Worm (Caenorhabditis elegans) whole organism, midembryonic: ENCODE results near the gene F49C12.5.
A peak's percentile ranks its signal among the peaks of the same experiment; 100 is the strongest.
"Not testable (repeated sequence)": the region's sequence is repeated elsewhere in the genome, so short reads cannot be mapped to it uniquely, and the experiment has no call there.

ENCODE experiments used
- T22C8.4 ChIP-seq: fragments of 200-800 bp; sonication (Bioruptor generic); IDR thresholded peaks from 2 replicates; pipeline ENCODE4 v1.3.6; 2022; ENCODE audit warnings: missing genetic modification characterization, missing compliant biosample characterization
- cog-1 ChIP-seq: sonication (generic microtip); optimal IDR thresholded peaks from 2 replicates; lab custom pipeline; 2016; ENCODE audit warnings: missing genetic modification characterization, missing compliant biosample characterization
- flt-1 ChIP-seq: fragments of 200-800 bp; sonication (Bioruptor generic); IDR thresholded peaks from 2 replicates; pipeline ENCODE4 v1.3.6; 2022; ENCODE audit warnings: missing genetic modification characterization, missing compliant biosample characterization
- klf-2 ChIP-seq: fragments of 200-800 bp; sonication (Bioruptor generic); conservative IDR thresholded peaks from 2 replicates; pipeline ENCODE4 v1.3.6; 2022; ENCODE audit warnings: missing genetic modification reagents, missing genetic modification characterization, missing compliant biosample characterization
- med-1 ChIP-seq: sonication (generic microtip); optimal IDR thresholded peaks from 2 replicates; lab custom pipeline; 2017; ENCODE audit warnings: missing genetic modification characterization, mild to moderate bottlenecking, missing compliant biosample characterization, antibody characterized with exemption, missing genetic modification reagents; ENCODE audit not compliant: insufficient read depth
- ref-1 ChIP-seq: fragments of 200-800 bp; sonication (Bioruptor generic); conservative IDR thresholded peaks from 2 replicates; pipeline ENCODE4 v1.3.6; 2022; ENCODE audit warnings: missing genetic modification reagents, missing genetic modification characterization, missing compliant biosample characterization
- tab-1 ChIP-seq: fragments of 200-800 bp; sonication (Bioruptor generic); IDR thresholded peaks from 2 replicates; pipeline ENCODE4 v1.3.6; 2022; ENCODE audit warnings: missing genetic modification characterization, missing compliant biosample characterization
- ztf-23 ChIP-seq: fragments of 200-800 bp; sonication (Bioruptor generic); IDR thresholded peaks from 2 replicates; pipeline ENCODE4 v1.3.6; 2022; ENCODE audit warnings: missing genetic modification reagents, missing genetic modification characterization, missing compliant biosample characterization
- ztf-29 ChIP-seq: fragments of 200-800 bp; sonication (Bioruptor generic); IDR thresholded peaks from 2 replicates; pipeline ENCODE4 v1.3.6; 2022; ENCODE audit warnings: missing genetic modification reagents, missing genetic modification characterization, missing compliant biosample characterization

F49C12.5 gene

DNA sequence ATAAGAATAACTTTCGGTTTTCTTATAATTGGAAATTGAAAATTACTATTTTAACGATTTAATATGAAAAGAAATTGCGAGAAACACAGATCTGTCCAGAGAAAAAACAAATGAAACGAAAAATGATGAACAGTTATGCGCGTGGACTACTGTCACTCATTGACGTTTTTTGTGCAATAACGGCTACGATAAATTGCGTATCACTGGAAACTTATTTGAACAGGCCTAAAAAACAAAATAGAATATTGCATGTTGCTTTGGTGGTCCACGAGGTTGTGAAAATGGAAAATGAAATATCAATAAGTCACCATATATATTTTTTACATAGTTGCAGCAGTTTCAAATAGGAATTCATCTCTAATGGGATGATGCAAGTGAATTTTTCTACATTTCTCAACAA lies 40.2 kb upstream of the F49C12.5 start:
- TF ChIP-seq med-1: no peak
- TF ChIP-seq ztf-23 (GFP tag; lab: Robert Waterston, UW): no peak
- TF ChIP-seq ref-1: no peak
- TF ChIP-seq tab-1: no peak
- no peak for TF ChIP-seq T22C8.4 (GFP tag; lab: Robert Waterston, UW)
- no peak for TF ChIP-seq cog-1 (tag; lab: Kevin White, UChicago)
- TF ChIP-seq klf-2 (GFP tag; lab: Robert Waterston, UW): no peak
- TF ChIP-seq flt-1 (GFP tag; lab: Robert Waterston, UW): no peak
- no peak for TF ChIP-seq ztf-29

DNA sequence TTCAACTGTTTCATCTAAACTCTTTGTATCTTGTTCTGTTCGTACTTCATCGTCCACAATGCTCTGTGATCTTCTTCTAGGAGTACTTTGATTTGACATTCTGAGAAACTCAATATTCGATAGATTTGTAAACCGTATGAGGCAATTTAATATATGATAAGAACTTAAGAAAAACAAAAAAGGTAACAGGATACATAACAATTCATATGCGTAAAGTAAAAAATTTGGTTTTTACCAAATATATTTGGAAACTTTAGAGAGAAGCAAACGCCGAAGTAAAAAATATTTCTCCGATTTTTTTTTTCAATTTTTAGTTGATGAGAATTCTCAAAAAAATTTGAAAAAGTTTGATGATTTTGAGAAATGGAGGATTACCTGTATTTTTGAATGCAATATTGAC lies 38.3 kb upstream of the F49C12.5 start, which contains the start of gene Y11D7A.19:
Gene Y11D7A.19 (minus strand): TSS at position 101 of the 400 bp plus-strand sequence.
- TF ChIP-seq tab-1 (no peak), cog-1 (tag; lab: Kevin White, UChicago) (no peak), ztf-29 (no peak), ref-1 (no peak), T22C8.4 (GFP tag; lab: Robert Waterston, UW) (no peak), flt-1 (GFP tag; lab: Robert Waterston, UW) (no peak), ztf-23 (GFP tag; lab: Robert Waterston, UW) (no peak), klf-2 (GFP tag; lab: Robert Waterston, UW) (no peak), med-1 (no peak)

DNA sequence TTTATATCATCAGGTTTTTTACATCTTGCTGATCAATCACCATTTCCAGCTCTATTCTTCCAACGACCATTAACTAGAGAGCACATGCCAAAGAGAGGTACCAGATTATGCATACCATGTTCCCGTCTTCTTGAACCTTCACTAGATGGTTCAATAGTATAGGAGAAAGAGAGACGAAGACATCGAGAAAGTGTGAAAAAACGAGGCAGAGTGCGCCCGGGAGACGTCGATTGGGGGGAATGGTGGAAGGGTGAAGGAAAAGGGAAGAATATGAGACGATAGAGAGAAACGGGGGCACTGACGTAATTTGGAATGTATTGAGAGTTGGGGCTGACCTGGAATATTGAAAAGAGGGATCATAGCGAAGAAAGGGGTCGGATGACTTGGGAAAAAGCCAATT lies 37.1 kb upstream of the F49C12.5 start:
- TF ChIP-seq flt-1 (GFP tag; lab: Robert Waterston, UW): no peak
- TF ChIP-seq ref-1: no peak
- TF ChIP-seq klf-2 (GFP tag; lab: Robert Waterston, UW): no peak
- no peak for TF ChIP-seq ztf-29
- TF ChIP-seq cog-1 (tag; lab: Kevin White, UChicago): no peak
- no peak for TF ChIP-seq ztf-23 (GFP tag; lab: Robert Waterston, UW)
- no peak for TF ChIP-seq med-1
- TF ChIP-seq T22C8.4 (GFP tag; lab: Robert Waterston, UW): no peak
- no peak for TF ChIP-seq tab-1

DNA sequence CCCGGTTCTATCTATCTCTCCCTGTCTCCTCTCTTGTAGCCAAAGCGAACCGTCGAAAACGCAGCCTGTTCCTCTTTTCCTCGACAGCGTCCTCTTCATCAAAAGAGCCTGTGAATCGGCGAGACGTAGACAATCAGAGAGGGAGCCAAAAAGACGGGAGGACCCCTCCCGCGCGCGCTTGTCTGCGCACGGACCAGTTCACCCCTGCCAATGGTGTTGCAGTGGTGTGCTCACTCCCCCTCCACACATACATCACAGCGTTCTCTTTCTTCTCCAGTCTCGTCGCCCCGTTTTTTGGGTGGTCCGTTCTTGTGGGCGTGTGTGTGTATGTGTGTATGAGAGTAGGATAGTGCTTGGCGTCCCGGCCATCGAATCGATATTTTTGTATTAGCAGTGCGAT lies 35.8 kb upstream of the F49C12.5 start:
- TF ChIP-seq flt-1 (GFP tag; lab: Robert Waterston, UW) (peak; percentile 66; the same call in 1 of the 2 replicates), klf-2 (GFP tag; lab: Robert Waterston, UW) (no peak), tab-1 (peak; percentile 68; the same call in 1 of the 2 replicates)

DNA sequence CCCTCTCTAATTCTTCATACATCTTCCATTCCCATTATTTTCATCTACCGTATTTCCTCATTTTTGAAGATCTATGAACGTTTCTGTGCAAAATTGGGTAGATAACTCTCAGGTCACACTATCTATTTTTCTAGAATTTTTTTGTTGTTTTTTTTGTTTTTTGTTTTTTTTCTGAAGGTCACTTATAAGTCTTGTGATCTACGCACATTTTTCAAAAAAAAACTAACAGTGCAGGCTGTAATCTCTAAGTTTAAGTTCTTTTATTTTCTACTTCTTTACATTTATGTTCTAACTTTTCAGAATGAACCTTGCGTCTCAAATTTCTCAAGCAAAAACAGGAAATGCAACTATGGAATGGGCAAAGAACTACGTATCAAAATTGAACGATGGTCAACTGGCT lies 34.9 kb upstream of the F49C12.5 start, which contains the start of gene flh-3:
Gene flh-3 (plus strand): TSS at position 301 of the 400 bp plus-strand sequence.
- no peak for TF ChIP-seq med-1
- TF ChIP-seq tab-1: no peak
- no peak for TF ChIP-seq ztf-23 (GFP tag; lab: Robert Waterston, UW)
- TF ChIP-seq ref-1: no peak
- TF ChIP-seq ztf-29: no peak
- no peak for TF ChIP-seq klf-2 (GFP tag; lab: Robert Waterston, UW)
- no peak for TF ChIP-seq T22C8.4 (GFP tag; lab: Robert Waterston, UW)
- no peak for TF ChIP-seq flt-1 (GFP tag; lab: Robert Waterston, UW)
- TF ChIP-seq cog-1 (tag; lab: Kevin White, UChicago): no peak

DNA sequence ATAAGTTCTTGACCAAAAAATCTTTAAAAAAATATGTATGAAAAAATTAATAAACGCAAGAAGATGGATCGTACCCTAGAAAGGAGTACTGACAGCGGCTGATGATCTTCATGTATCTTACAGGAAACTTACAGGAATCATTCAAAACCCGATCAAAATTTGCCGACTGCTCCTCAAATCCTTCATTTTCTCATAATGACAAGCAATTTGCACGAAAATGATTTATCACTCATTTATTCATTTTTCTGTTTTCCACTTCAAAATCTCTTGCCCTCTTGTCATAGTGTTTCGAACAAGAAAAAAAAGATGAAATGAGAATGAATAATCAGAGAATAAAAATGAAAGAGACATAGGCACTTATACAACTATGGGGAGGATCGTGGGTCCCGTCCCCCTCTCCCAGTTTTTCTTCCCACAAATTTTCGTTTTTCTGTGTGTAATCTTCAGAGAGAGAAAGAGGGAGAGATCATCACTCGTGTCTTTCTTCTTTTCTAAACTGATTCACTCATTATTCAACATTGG lies 30.6 kb upstream of the F49C12.5 start, which contains the start of gene nmy-3:
Gene nmy-3 (plus strand): TSS at position 472 of the 522 bp plus-strand sequence.
- TF ChIP-seq cog-1 (tag; lab: Kevin White, UChicago) (no peak), ztf-29 (no peak), T22C8.4 (GFP tag; lab: Robert Waterston, UW) (no peak), ref-1 (no peak), tab-1 (no peak), klf-2 (GFP tag; lab: Robert Waterston, UW) (no peak), ztf-23 (GFP tag; lab: Robert Waterston, UW) (no peak), med-1 (no peak), flt-1 (GFP tag; lab: Robert Waterston, UW) (no peak)

DNA sequence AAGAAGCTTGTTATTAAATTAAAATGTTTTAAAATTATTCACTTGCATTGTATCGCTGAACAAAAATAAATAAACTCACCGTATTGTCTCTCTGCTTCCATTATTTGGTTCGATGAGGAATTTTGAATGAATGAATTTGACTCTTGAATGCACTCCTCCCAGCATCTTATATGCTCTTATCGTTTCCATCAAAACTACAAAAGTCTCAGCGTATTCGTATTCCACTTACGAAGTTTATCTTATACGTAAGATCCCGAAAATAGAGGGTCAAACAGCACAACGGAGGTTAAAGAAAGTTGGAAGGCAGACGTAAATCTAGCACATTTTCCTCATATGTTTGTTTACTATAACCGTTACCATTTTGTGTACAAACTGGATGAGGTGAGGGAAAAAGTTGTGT lies 18.4 kb upstream of the F49C12.5 start, which contains the start of gene nhr-267:
Gene nhr-267 (minus strand): TSS at position 101 of the 400 bp plus-strand sequence.
- TF ChIP-seq T22C8.4 (GFP tag; lab: Robert Waterston, UW); flt-1 (GFP tag; lab: Robert Waterston, UW); tab-1: not testable (repeated sequence)

DNA sequence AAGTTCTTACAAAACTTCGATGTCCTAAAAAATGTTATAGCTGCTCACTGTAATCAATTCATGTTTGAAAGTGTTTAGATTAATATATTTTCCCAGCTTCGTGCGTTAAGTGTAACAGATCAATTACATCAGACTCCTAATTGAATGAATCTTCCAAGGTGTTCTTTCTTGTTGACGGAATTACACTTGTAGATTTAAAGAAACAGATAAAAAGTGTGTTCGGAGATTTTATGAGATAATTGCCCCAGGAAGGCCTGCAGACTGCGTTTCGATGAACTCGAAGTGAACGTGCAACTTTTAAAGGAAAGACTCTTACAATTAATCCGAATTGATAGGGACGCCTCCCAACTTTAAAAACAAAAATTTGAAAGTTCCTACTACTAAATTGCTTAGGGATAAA lies 15.1 kb upstream of the F49C12.5 start:
- TF ChIP-seq med-1 (no peak), ref-1 (no peak), T22C8.4 (GFP tag; lab: Robert Waterston, UW) (no peak)

DNA sequence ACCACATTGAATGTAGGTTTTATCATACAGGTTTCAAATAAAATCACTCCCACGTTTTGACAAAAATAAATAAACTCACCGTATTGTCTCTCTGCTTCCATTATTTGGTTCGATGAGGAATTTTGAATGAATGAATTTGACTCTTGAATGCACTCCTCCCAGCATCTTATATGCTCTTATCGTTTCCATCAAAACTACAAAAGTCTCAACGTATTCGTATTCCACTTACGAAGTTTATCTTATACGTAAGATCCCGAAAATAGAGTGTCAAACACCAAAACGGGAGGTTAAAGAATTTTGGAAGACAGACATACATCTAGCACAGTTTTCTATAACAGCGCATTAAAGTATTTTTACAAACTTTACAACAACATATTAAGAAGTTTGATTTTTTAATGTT lies 10.9 kb upstream of the F49C12.5 start, which contains the start of gene nhr-264:
Gene nhr-264 (minus strand): TSS at position 101 of the 400 bp plus-strand sequence.
- TF ChIP-seq ztf-29; cog-1 (tag; lab: Kevin White, UChicago); ztf-23 (GFP tag; lab: Robert Waterston, UW): not testable (repeated sequence)

DNA sequence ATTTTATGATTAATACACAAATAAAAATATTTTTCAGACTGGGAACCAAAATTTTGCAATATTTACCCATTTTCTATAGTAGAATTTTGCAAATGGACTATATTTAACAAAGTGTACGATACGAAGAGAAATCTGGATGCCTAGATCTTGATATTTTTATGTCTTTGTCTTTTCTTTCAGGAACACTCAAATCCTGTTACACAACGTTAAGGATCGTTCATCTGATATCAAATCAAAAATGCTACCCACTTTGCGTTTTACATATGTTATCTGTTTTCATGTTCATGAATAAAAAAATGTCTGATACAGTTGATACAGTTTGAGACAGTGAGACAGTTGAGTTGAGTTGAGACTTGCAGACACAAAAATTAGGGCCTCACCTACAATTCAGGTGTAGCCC lies 8.4 kb upstream of the F49C12.5 start, which contains the start of gene F49C12.1:
Gene F49C12.1 (minus strand): TSS at position 70 of the 400 bp plus-strand sequence.
- TF ChIP-seq med-1: no peak
- TF ChIP-seq ztf-29: no peak
- TF ChIP-seq flt-1 (GFP tag; lab: Robert Waterston, UW): no peak
- no peak for TF ChIP-seq klf-2 (GFP tag; lab: Robert Waterston, UW)
- no peak for TF ChIP-seq T22C8.4 (GFP tag; lab: Robert Waterston, UW)
- no peak for TF ChIP-seq ref-1
- no peak for TF ChIP-seq ztf-23 (GFP tag; lab: Robert Waterston, UW)
- no peak for TF ChIP-seq cog-1 (tag; lab: Kevin White, UChicago)
- TF ChIP-seq tab-1: no peak

DNA sequence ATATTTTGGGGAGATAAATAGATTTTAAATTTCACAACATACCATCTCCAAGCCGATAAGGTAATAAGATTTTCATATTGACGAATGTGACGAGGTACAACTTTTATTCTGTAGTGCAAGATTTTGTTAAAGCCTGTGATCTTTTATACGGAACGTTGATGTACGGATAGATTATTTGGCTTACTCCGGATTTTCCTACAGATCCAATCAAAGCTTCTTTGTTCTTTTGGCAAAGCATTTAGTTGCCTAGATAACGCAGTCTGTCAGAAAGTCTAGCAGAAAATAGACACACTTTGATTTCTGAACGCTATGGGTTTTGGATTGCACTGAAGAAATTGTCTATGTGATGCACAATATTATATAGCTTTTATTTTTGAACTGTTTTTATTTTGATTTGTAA lies 5.6 kb upstream of the F49C12.5 start, which contains the start of gene F49C12.2:
Gene F49C12.2 (minus strand): TSS at position 101 of the 400 bp plus-strand sequence.
- TF ChIP-seq ref-1: no peak
- TF ChIP-seq klf-2 (GFP tag; lab: Robert Waterston, UW): no peak
- no peak for TF ChIP-seq tab-1
- TF ChIP-seq cog-1 (tag; lab: Kevin White, UChicago): no peak
- TF ChIP-seq ztf-29: no peak
- TF ChIP-seq ztf-23 (GFP tag; lab: Robert Waterston, UW): no peak
- TF ChIP-seq T22C8.4 (GFP tag; lab: Robert Waterston, UW): no peak
- TF ChIP-seq med-1: no peak
- no peak for TF ChIP-seq flt-1 (GFP tag; lab: Robert Waterston, UW)
